Worm (Caenorhabditis elegans): ENCODE results near the gene srh-265.

Gene srh-265

DNA sequence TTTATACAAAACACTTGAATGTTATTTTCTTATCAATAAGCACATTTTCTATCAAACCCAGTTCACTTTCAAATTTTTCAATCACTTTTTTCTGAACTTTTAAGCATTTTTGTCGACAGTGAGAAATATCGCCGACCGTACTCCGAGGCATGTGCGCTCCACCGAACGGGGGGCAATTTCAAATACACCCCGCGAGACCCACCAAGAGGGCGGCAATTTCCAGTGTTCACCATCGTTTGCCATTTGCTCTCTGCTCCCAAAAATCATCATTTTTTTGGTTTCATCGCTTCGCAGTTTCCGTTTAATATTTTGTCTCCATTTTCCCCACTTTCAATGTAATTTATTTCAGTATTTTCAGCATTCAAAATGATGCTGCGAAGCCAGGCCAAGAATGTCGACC is 20.7 kb upstream of the srh-265 start, which contains the start of gene cyb-3:
TSS of gene cyb-3 (plus strand) at position 350 of the 400 bp plus-strand sequence.
- TF ChIP-seq skn-1 (tag; optimal IDR thresholded peaks at IDR 0.05), result no peak
- TF ChIP-seq nhr-77 (tag; optimal IDR thresholded peaks at IDR 0.05), result no peak
- no peak for TF ChIP-seq lin-11 (tag; optimal IDR thresholded peaks at IDR 0.05)
- TF ChIP-seq unc-39 (tag; optimal IDR thresholded peaks at IDR 0.05), result no peak
- TF ChIP-seq unc-62 (GFP tag; optimal IDR thresholded peaks at IDR 0.05), result no peak
- TF ChIP-seq nhr-237 (tag; optimal IDR thresholded peaks at IDR 0.05), result no peak

DNA sequence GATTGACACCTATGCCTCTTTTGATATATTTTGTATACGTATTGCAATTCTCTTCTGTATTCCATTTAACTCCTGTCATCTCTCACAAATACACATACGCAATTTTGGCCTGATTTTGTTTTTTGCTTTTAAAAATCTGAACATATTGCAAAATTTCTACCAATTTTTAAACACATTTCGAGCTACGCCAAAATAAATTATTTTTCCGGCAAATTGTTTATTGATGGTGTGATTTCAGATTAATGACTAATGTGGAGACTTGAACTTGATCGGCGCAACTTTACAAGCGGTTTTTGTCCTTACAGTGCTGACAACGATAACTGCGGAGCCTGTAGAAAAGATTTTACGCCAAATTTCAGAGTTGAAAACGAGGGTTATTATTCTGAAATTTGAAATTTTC is 18.9 kb upstream of the srh-265 start:
- TF ChIP-seq peb-1 (tag; optimal IDR thresholded peaks at IDR 0.05), result no peak
- no peak for TF ChIP-seq nhr-23 (tag; optimal IDR thresholded peaks at IDR 0.05)
- no peak for TF ChIP-seq ZK546.5 (tag; optimal IDR thresholded peaks at IDR 0.05)
- TF ChIP-seq nhr-77 (tag; optimal IDR thresholded peaks at IDR 0.05), result no peak
- no peak for TF ChIP-seq unc-39 (tag; optimal IDR thresholded peaks at IDR 0.05)
- no peak for TF ChIP-seq lsy-2 (tag; optimal IDR thresholded peaks at IDR 0.05)
- no peak for TF ChIP-seq F13H6.1 (tag; optimal IDR thresholded peaks at IDR 0.05)
- no peak for TF ChIP-seq snpc-4 (tag; optimal IDR thresholded peaks at IDR 0.05)
- no peak for TF ChIP-seq ztf-1 (GFP tag; conservative IDR thresholded peaks at IDR 0.05)

DNA sequence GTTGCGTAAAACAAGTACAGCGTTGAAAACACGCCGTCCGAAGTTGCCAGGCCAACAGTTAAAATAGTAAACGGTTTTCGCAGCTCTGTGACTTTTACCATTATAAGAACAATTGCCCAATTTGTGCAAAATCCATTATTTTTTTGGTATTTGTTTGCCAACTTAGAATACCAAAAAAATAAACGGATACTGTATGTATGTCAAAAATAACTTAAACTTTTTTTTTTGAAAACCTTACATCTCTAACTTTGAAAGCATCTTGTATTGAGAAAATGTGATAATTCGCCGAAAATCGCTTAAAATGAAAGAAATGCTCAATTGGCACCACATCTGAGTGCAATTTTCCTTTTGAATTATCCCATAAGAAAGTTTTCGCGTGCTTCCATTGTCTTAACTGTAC is 17.3 kb upstream of the srh-265 start, which contains the start of gene fbxa-199:
TSS of gene fbxa-199 (minus strand) at position 101 of the 400 bp plus-strand sequence.
- TF ChIP-seq nhr-12 (tag; optimal IDR thresholded peaks at IDR 0.05) (no peak), egl-27 (tag; optimal IDR thresholded peaks at IDR 0.05) (no peak), mbf-1 (tag; optimal IDR thresholded peaks at IDR 0.05) (no peak), ama-1 (optimal IDR thresholded peaks at IDR 0.05) (no peak), unc-39 (tag; optimal IDR thresholded peaks at IDR 0.05) (no peak), nhr-77 (tag; optimal IDR thresholded peaks at IDR 0.05) (no peak), lsy-2 (tag; optimal IDR thresholded peaks at IDR 0.05) (no peak), ztf-11 (tag; optimal IDR thresholded peaks at IDR 0.05) (no peak), unc-62 (GFP tag; optimal IDR thresholded peaks at IDR 0.05) (no peak), lin-39 (tag; optimal IDR thresholded peaks at IDR 0.05) (no peak), mab-5 (tag; optimal IDR thresholded peaks at IDR 0.05) (no peak)

DNA sequence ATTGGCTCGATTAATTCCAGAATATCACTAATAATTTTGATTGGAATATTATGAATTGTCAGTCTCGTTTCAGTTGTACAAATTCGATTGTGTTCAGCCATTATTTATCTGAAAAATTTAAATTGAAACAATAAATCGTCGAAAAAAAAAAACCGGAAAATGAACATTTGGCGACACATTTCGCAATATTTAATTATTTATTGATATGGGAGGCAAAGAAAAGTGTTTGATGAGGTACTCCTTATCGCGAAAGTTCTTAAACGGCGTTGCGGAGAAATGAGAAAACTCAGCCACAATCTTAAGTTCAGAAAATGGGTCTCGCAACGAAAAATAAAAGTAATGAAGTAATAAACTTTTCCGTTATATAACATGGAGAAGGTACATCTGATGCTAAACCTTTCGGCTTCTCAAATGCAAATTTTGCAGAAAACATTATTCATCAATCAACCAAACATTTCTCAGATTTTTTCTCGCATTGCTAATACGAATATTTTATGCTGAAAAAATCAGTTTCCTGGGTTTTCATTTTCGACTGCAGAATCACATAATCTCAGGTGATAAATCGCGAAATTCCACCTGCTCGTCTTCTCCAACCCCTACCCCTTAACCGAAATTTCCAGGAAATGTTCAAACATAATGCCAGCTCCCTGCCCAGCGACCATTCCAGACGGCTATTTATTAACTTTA is 16.2 kb upstream of the srh-265 start, which contains the start of the genes T06E6.15 and sri-7:
TSS of gene T06E6.15 (minus strand) at position 101 of the 687 bp plus-strand sequence.
TSS of gene sri-7 (plus strand) at position 637 of the 687 bp plus-strand sequence.
- TF ChIP-seq fos-1 (tag; optimal IDR thresholded peaks at IDR 0.05), result peak; percentile 33
- no peak for TF ChIP-seq elt-1 (tag; optimal IDR thresholded peaks at IDR 0.05)

DNA sequence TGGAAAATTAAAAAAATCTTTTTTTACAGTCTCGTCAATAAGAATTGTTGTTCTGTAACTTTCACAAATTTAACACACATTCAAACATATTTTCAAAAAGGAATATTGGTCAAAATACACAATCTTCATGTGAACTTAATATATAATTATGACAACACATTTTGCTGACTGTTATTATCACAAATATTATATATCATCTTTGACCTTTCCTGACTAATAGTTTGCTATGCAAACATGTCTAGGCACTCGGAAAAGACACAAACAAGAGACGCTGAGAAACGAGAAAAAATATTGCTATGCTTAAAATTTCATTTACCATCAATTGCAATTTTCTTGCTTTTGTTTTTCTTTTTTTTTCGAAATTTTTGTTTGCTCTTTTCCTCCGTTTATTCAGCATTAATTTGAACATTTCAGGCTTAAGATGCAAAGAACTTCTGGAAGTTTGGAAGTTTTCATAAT is 14.2 kb upstream of the srh-265 start, which contains the start of gene fbxa-135:
TSS of gene fbxa-135 (plus strand) at position 409 of the 459 bp plus-strand sequence.
- TF ChIP-seq alr-1 (tag; optimal IDR thresholded peaks at IDR 0.05) (no peak), fos-1 (tag; optimal IDR thresholded peaks at IDR 0.05) (peak; percentile 16)

DNA sequence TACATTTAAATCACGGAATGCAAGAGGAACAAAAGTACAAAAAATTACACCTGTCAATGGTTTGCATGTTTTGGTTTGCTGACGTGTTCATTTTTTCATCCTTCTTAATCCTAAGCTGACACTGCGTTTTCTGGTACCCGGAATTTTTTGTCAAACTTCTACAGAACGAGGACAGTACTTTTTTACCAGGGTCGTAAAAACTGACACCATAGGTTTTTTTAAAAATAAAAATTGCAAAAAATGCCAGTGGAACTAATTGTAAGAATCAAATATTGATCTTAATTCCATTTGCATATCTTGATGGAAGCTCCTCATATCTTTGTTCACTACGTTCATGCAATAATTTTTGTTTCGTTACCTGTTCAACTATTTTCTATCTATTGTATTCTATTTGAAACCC is 11.2 kb upstream of the srh-265 start, which contains the start of gene srh-258:
TSS of gene srh-258 (plus strand) at position 301 of the 400 bp plus-strand sequence.
- TF ChIP-seq egl-27 (tag; optimal IDR thresholded peaks at IDR 0.05), result no peak
- no peak for TF ChIP-seq mbf-1 (tag; optimal IDR thresholded peaks at IDR 0.05)
- TF ChIP-seq ztf-4 (tag; optimal IDR thresholded peaks at IDR 0.05), result no peak
- TF ChIP-seq unc-62 (GFP tag; optimal IDR thresholded peaks at IDR 0.05), result no peak
- TF ChIP-seq blmp-1 (tag; optimal IDR thresholded peaks at IDR 0.05; ENCODE audit: insufficient read depth), result no peak
- TF ChIP-seq sma-3 (GFP tag; optimal IDR thresholded peaks at IDR 0.05), result no peak
- no peak for TF ChIP-seq nhr-129 (tag; optimal IDR thresholded peaks at IDR 0.05)
- TF ChIP-seq ama-1 (optimal IDR thresholded peaks at IDR 0.05), result no peak
- no peak for TF ChIP-seq nhr-10 (tag; optimal IDR thresholded peaks at IDR 0.05)
- no peak for TF ChIP-seq lin-13 (GFP tag; optimal IDR thresholded peaks at IDR 0.05)
- TF ChIP-seq nhr-11 (tag; optimal IDR thresholded peaks at IDR 0.05), result no peak
- no peak for TF ChIP-seq aly-2 (tag; optimal IDR thresholded peaks at IDR 0.05)
- no peak for TF ChIP-seq fos-1 (tag; optimal IDR thresholded peaks at IDR 0.05)
- TF ChIP-seq F13H6.1 (tag; optimal IDR thresholded peaks at IDR 0.05), result no peak

Data from whole organism, L2 larva.